Worm (Caenorhabditis elegans) whole organism, early embryonic: Measurements from ENCODE around the gene srbc-76.

Source experiments
- F13C5.2 ChIP-seq: sonication (generic microtip); optimal IDR thresholded peaks from 2 replicates; lab custom pipeline; 2017; ENCODE audit warnings: mild to moderate bottlenecking, missing genetic modification characterization, inconsistent platforms, missing compliant biosample characterization
- aly-1 ChIP-seq: sonication (generic microtip); optimal IDR thresholded peaks from 2 replicates; lab custom pipeline; 2016; ENCODE audit warnings: missing genetic modification characterization, missing compliant biosample characterization
- ama-1 ChIP-seq: fragments of 150-350 bp; optimal IDR thresholded peaks from 2 replicates; lab custom pipeline; 2014
- ceh-13 ChIP-seq: fragments of 200-800 bp; sonication (Bioruptor generic); optimal IDR thresholded peaks from 2 replicates; lab custom pipeline; 2018; ENCODE audit warnings: mild to moderate bottlenecking, missing genetic modification characterization, missing compliant biosample characterization
- ceh-36 ChIP-seq: sonication (generic microtip); optimal IDR thresholded peaks from 2 replicates; lab custom pipeline; 2016; ENCODE audit warnings: missing genetic modification characterization, inconsistent platforms, missing compliant biosample characterization
- flt-1 ChIP-seq: fragments of 200-800 bp; sonication (Bioruptor generic); IDR thresholded peaks from 2 replicates; pipeline ENCODE4 v1.3.6; 2022; ENCODE audit warnings: missing genetic modification characterization, missing compliant biosample characterization
- hmbx-1 ChIP-seq: sonication (generic microtip); optimal IDR thresholded peaks from 2 replicates; lab custom pipeline; 2016; ENCODE audit warnings: mild to moderate bottlenecking, missing genetic modification characterization, missing compliant biosample characterization
- scrt-1 ChIP-seq: fragments of 200-800 bp; sonication (Bioruptor generic); IDR thresholded peaks from 2 replicates; pipeline ENCODE4 v1.3.6; 2022; ENCODE audit warnings: missing genetic modification characterization, missing compliant biosample characterization
- tbx-37 ChIP-seq: fragments of 200-800 bp; sonication (Bioruptor generic); conservative IDR thresholded peaks from 2 replicates; pipeline ENCODE4 v1.3.6; 2022; ENCODE audit warnings: missing genetic modification reagents, missing genetic modification characterization, missing compliant biosample characterization
- tra-4 ChIP-seq: sonication (generic microtip); optimal IDR thresholded peaks from 2 replicates; lab custom pipeline; 2017; ENCODE audit warnings: missing genetic modification characterization, missing compliant biosample characterization

ce11 chrV:15259904-15260303 is 7.7 kb downstream of the srbc-76 start, which contains the start of gene M01B2.8:
- TF ChIP-seq ama-1 (lab: Kevin White, UChicago) (no peak), tra-4 (tag; lab: Kevin White, UChicago) (no peak), F13C5.2 (tag; lab: Kevin White, UChicago) (no peak), ceh-13 (GFP tag; lab: Kevin White, UChicago) (no peak), ceh-36 (tag; lab: Kevin White, UChicago) (no peak), hmbx-1 (tag; lab: Kevin White, UChicago) (no peak), flt-1 (GFP tag; lab: Robert Waterston, UW) (no peak), scrt-1 (GFP tag; lab: Robert Waterston, UW) (no peak), tbx-37 (GFP tag; lab: Robert Waterston, UW) (no peak), aly-1 (tag; lab: Kevin White, UChicago) (no peak)
